Worm (Caenorhabditis elegans) whole organism, L1 larva: ENCODE results near the gene vps-39.

ENCODE experiments used
- C04F5.9 ChIP-seq: sonication (generic microtip); optimal IDR thresholded peaks from 2 replicates; lab custom pipeline; 2016; ENCODE audit warnings: missing genetic modification characterization, missing compliant biosample characterization
- C16A3.4 ChIP-seq: fragments of 150-350 bp; optimal IDR thresholded peaks from 2 replicates; lab custom pipeline; 2014; ENCODE audit warnings: missing biosample characterization, missing genetic modification characterization
- aly-2 ChIP-seq: fragments of 150-350 bp; optimal IDR thresholded peaks from 2 replicates; lab custom pipeline; 2014; ENCODE audit warnings: missing biosample characterization, missing genetic modification characterization
- ceh-82 ChIP-seq, 3 experiments: fragments of 150-350 bp in 1 of 3; sonication (generic microtip) in 2 of 3; optimal IDR thresholded peaks; 2 replicates each; lab custom pipeline; 2014 to 2017; ENCODE audit warnings: missing biosample characterization in 3 of 3, missing genetic modification characterization in 3 of 3
- ceh-88 ChIP-seq: fragments of 200-800 bp; sonication (Bioruptor generic); IDR thresholded peaks from 2 replicates; pipeline ENCODE4 v1.3.6; 2022; ENCODE audit warnings: missing genetic modification characterization, missing compliant biosample characterization
- ceh-90 ChIP-seq: sonication (generic microtip); optimal IDR thresholded peaks from 2 replicates; lab custom pipeline; 2016; ENCODE audit warnings: missing genetic modification characterization, missing compliant biosample characterization
- dpl-1 ChIP-seq, 3 experiments: fragments of 150-350 bp in 2 of 3; sonication (generic microtip) in 1 of 3; optimal IDR thresholded peaks; 2 replicates each; lab custom pipeline; 2014 to 2017; ENCODE audit warnings: missing biosample characterization in 3 of 3, missing genetic modification characterization in 3 of 3, missing genetic modification reagents in 3 of 3
- dsc-1 ChIP-seq: sonication (generic microtip); optimal IDR thresholded peaks from 2 replicates; lab custom pipeline; 2016; ENCODE audit warnings: mild to moderate bottlenecking, missing genetic modification characterization, missing compliant biosample characterization
- efl-1 ChIP-seq, 4 experiments: fragments of 150-350 bp; optimal IDR thresholded peaks in 3 of 4; peaks in 1 of 4; 1 replicate in 1 of 4; 2 replicates in 3 of 4; lab custom pipeline; 2014; ENCODE audit warnings: missing biosample characterization in 2 of 4, missing genetic modification characterization in 2 of 4, missing genetic modification reagents in 2 of 4
- egl-27 ChIP-seq, 2 experiments: fragments of 150-350 bp in 1 of 2; sonication (generic microtip); optimal IDR thresholded peaks; 3 replicates each; lab custom pipeline; 2017 to 2018; ENCODE audit warnings: missing biosample characterization in 2 of 2, missing genetic modification characterization in 2 of 2, missing genetic modification reagents in 2 of 2
- fkh-10 ChIP-seq: sonication (generic microtip); optimal IDR thresholded peaks from 2 replicates; lab custom pipeline; 2017; ENCODE audit warnings: missing biosample characterization, missing genetic modification reagents, missing genetic modification characterization
- fkh-4 ChIP-seq: sonication (generic microtip); optimal IDR thresholded peaks from 2 replicates; lab custom pipeline; 2016; ENCODE audit warnings: missing compliant biosample characterization, missing genetic modification characterization, borderline replicate concordance
- fkh-8 ChIP-seq: sonication (generic microtip); optimal IDR thresholded peaks from 2 replicates; lab custom pipeline; 2016; ENCODE audit warnings: mild to moderate bottlenecking, missing genetic modification characterization, missing compliant biosample characterization
- grh-1 ChIP-seq: fragments of 200-800 bp; sonication (Bioruptor generic); IDR thresholded peaks from 2 replicates; pipeline ENCODE4 v1.3.6; 2022; ENCODE audit warnings: missing genetic modification reagents, missing genetic modification characterization, missing compliant biosample characterization
- hlh-17 ChIP-seq: fragments of 200-800 bp; sonication (Bioruptor generic); optimal IDR thresholded peaks from 2 replicates; lab custom pipeline; 2018; ENCODE audit warnings: missing genetic modification characterization, mild to moderate bottlenecking, missing compliant biosample characterization, moderate library complexity, borderline replicate concordance
- hlh-4 ChIP-seq: sonication (generic microtip); optimal IDR thresholded peaks from 2 replicates; lab custom pipeline; 2016; ENCODE audit warnings: mild to moderate bottlenecking, missing genetic modification characterization, missing compliant biosample characterization
- hpl-2 ChIP-seq: fragments of 150-350 bp; optimal IDR thresholded peaks from 2 replicates; lab custom pipeline; 2014; ENCODE audit warnings: missing biosample characterization, missing genetic modification reagents, missing genetic modification characterization
- irx-1 ChIP-seq: sonication (generic microtip); optimal IDR thresholded peaks from 2 replicates; lab custom pipeline; 2016; ENCODE audit warnings: missing genetic modification characterization, missing compliant biosample characterization
- isw-1 ChIP-seq: fragments of 200-800 bp; sonication (Bioruptor generic); IDR thresholded peaks from 2 replicates; pipeline ENCODE4 v1.3.6; 2022; ENCODE audit warnings: missing genetic modification characterization, missing compliant biosample characterization
- jun-1 ChIP-seq: fragments of 150-350 bp; optimal IDR thresholded peaks from 2 replicates; lab custom pipeline; 2014; ENCODE audit warnings: missing biosample characterization, missing genetic modification reagents, missing genetic modification characterization
- lin-13 ChIP-seq: fragments of 150-350 bp; optimal IDR thresholded peaks from 2 replicates; lab custom pipeline; 2014; ENCODE audit warnings: missing biosample characterization, missing genetic modification reagents, missing genetic modification characterization
- lin-15B ChIP-seq: fragments of 150-350 bp; sonication (generic microtip); optimal IDR thresholded peaks from 3 replicates; lab custom pipeline; 2014; ENCODE audit warnings: missing biosample characterization, missing genetic modification characterization
- lin-35 ChIP-seq, 2 experiments: fragments of 150-350 bp; optimal IDR thresholded peaks; 2 replicates each; lab custom pipeline; 2014; ENCODE audit warnings: missing biosample characterization in 2 of 2, missing genetic modification characterization in 2 of 2, missing genetic modification reagents in 2 of 2
- lin-39 ChIP-seq: fragments of 150-350 bp; optimal IDR thresholded peaks from 2 replicates; lab custom pipeline; 2014; ENCODE audit warnings: missing biosample characterization, missing genetic modification reagents, missing genetic modification characterization
- mab-9 ChIP-seq: fragments of 200-800 bp; sonication (Bioruptor generic); IDR thresholded peaks from 2 replicates; pipeline ENCODE4 v1.3.6; 2022; ENCODE audit warnings: missing genetic modification reagents, missing genetic modification characterization, missing compliant biosample characterization
- mdl-1 ChIP-seq, 2 experiments: fragments of 150-350 bp; optimal IDR thresholded peaks; 2 replicates each; lab custom pipeline; 2014 to 2017; ENCODE audit warnings: missing biosample characterization in 2 of 2, missing genetic modification characterization in 2 of 2, inconsistent platforms in 1 of 2
- nhr-28 ChIP-seq: fragments of 150-350 bp; optimal IDR thresholded peaks from 2 replicates; lab custom pipeline; 2014; ENCODE audit warnings: missing biosample characterization, missing genetic modification characterization
- nhr-71 ChIP-seq: sonication (generic microtip); optimal IDR thresholded peaks from 2 replicates; lab custom pipeline; 2016; ENCODE audit warnings: mild to moderate bottlenecking, missing genetic modification characterization, moderate library complexity, missing compliant biosample characterization
- nhr-77 ChIP-seq: fragments of 150-350 bp; optimal IDR thresholded peaks from 2 replicates; lab custom pipeline; 2014; ENCODE audit warnings: missing biosample characterization, missing genetic modification characterization
- nhr-85 ChIP-seq: sonication (generic microtip); peaks from one replicate; lab custom pipeline; 2016; ENCODE audit warnings: missing genetic modification characterization, inconsistent platforms, missing compliant biosample characterization
- nhr-90 ChIP-seq: sonication (generic microtip); optimal IDR thresholded peaks from 2 replicates; lab custom pipeline; 2016; ENCODE audit warnings: mild to moderate bottlenecking, missing genetic modification characterization, missing compliant biosample characterization; ENCODE audit not compliant: poor library complexity
- pax-3 ChIP-seq: fragments of 200-800 bp; sonication (Bioruptor generic); optimal IDR thresholded peaks from 2 replicates; lab custom pipeline; 2018; ENCODE audit warnings: mild to moderate bottlenecking, missing genetic modification characterization, moderate library complexity, missing compliant biosample characterization
- pqm-1 ChIP-seq: sonication (generic microtip); optimal IDR thresholded peaks from 3 replicates; lab custom pipeline; 2017; ENCODE audit warnings: missing biosample characterization, missing genetic modification characterization
- rnt-1 ChIP-seq: sonication (generic microtip); optimal IDR thresholded peaks from 2 replicates; lab custom pipeline; 2016; ENCODE audit warnings: mild to moderate bottlenecking, missing genetic modification characterization, moderate library complexity, missing compliant biosample characterization
- skn-1 ChIP-seq: fragments of 150-350 bp; optimal IDR thresholded peaks from 2 replicates; lab custom pipeline; 2014; ENCODE audit warnings: missing biosample characterization, missing genetic modification characterization
- snpc-4 ChIP-seq: fragments of 150-350 bp; optimal IDR thresholded peaks from 2 replicates; lab custom pipeline; 2014; ENCODE audit warnings: missing biosample characterization, missing genetic modification characterization
- snu-23 ChIP-seq: sonication (generic microtip); optimal IDR thresholded peaks from 2 replicates; lab custom pipeline; 2016; ENCODE audit warnings: missing genetic modification characterization, missing compliant biosample characterization
- sptf-1 ChIP-seq: fragments of 150-350 bp; optimal IDR thresholded peaks from 2 replicates; lab custom pipeline; 2014; ENCODE audit warnings: missing biosample characterization, missing genetic modification characterization
- sup-37 ChIP-seq: fragments of 200-800 bp; sonication (Bioruptor generic); optimal IDR thresholded peaks from 2 replicates; lab custom pipeline; 2018; ENCODE audit warnings: mild to moderate bottlenecking, missing genetic modification characterization, missing compliant biosample characterization
- tlp-1 ChIP-seq: fragments of 150-350 bp; optimal IDR thresholded peaks from 2 replicates; lab custom pipeline; 2014; ENCODE audit warnings: missing biosample characterization, missing genetic modification characterization
- unc-30 ChIP-seq: sonication (generic microtip); optimal IDR thresholded peaks from 2 replicates; lab custom pipeline; 2017; ENCODE audit warnings: missing biosample characterization, missing genetic modification characterization
- unc-86 ChIP-seq: sonication (generic microtip); optimal IDR thresholded peaks from 2 replicates; lab custom pipeline; 2016; ENCODE audit warnings: missing genetic modification characterization, missing compliant biosample characterization
- unc-98 ChIP-seq: fragments of 200-800 bp; sonication (Bioruptor generic); IDR thresholded peaks from 2 replicates; pipeline ENCODE4 v1.3.6; 2022; ENCODE audit warnings: missing genetic modification characterization, missing compliant biosample characterization
- vab-15 ChIP-seq: sonication (generic microtip); optimal IDR thresholded peaks from 2 replicates; lab custom pipeline; 2017; ENCODE audit warnings: missing genotype, mild to moderate bottlenecking, missing genetic modification characterization, missing compliant biosample characterization
- xbp-1 ChIP-seq: sonication (generic microtip); optimal IDR thresholded peaks from 2 replicates; lab custom pipeline; 2016; ENCODE audit warnings: missing genetic modification characterization, missing compliant biosample characterization
- ztf-11 ChIP-seq, 2 experiments: sonication (generic microtip); optimal IDR thresholded peaks; 2 replicates each; lab custom pipeline; 2016 to 2017; ENCODE audit warnings: missing genetic modification characterization in 2 of 2, missing biosample characterization in 1 of 2, missing compliant biosample characterization in 1 of 2
- ztf-4 ChIP-seq: fragments of 150-350 bp; optimal IDR thresholded peaks from 2 replicates; lab custom pipeline; 2014; ENCODE audit warnings: missing biosample characterization, missing genetic modification characterization

The vps-39 gene

ce11 chrV:14064422-14064821 lies 26.2 kb upstream of the vps-39 start, which contains the start of gene D1086.21:
TSS of gene D1086.21 (plus strand) at chrV:14064722.
- no peak for TF ChIP-seq pqm-1
- no peak for TF ChIP-seq pax-3
- no peak for TF ChIP-seq snpc-4 (tag; lab: Kevin White, UChicago)
- no peak for TF ChIP-seq nhr-28 (tag; lab: Kevin White, UChicago)
- TF ChIP-seq ceh-90: no peak
- no peak for TF ChIP-seq C04F5.9
- TF ChIP-seq ztf-4 (tag; lab: Kevin White, UChicago): no peak
- TF ChIP-seq tlp-1: no peak
- no peak for TF ChIP-seq unc-86 (tag; lab: Kevin White, UChicago)
- no peak for TF ChIP-seq fkh-10 (GFP tag; lab: Kevin White, UChicago)
- TF ChIP-seq rnt-1: no peak
- TF ChIP-seq lin-15B (tag; lab: Kevin White, UChicago): no peak
- no peak for TF ChIP-seq unc-30
- TF ChIP-seq lin-35 (GFP tag; optimal IDR thresholded peaks at IDR 0.05; lab: Kevin White, UChicago): no peak
- TF ChIP-seq lin-13 (GFP tag; lab: Kevin White, UChicago): no peak
- no peak for TF ChIP-seq sup-37 (GFP tag; lab: Kevin White, UChicago)

- TF ChIP-seq sptf-1 (tag; lab: Kevin White, UChicago): no peak
- no peak for TF ChIP-seq hlh-17
- no peak for TF ChIP-seq hpl-2 (GFP tag; lab: Kevin White, UChicago)
- no peak for TF ChIP-seq nhr-77
- TF ChIP-seq nhr-71 (tag; lab: Kevin White, UChicago): no peak
- no peak for TF ChIP-seq snu-23 (GFP tag; lab: Kevin White, UChicago)
- no peak for TF ChIP-seq dsc-1 (tag; lab: Kevin White, UChicago)
- no peak for TF ChIP-seq mab-9
- no peak for TF ChIP-seq efl-1 (optimal IDR thresholded peaks at IDR 0.05; lab: Kevin White, UChicago)
- TF ChIP-seq efl-1 (GFP tag; optimal IDR thresholded peaks at IDR 0.05 in 1 of 2; lab: Kevin White, UChicago): no peak
These were observed 25.8 kb upstream of the vps-39 start for ce11 chrV:14063980-14064379.

ce11 chrV:14057540-14057939 lies 19.4 kb upstream of the vps-39 start, which contains the start of gene F58D12.3:
TSS of gene F58D12.3 (plus strand) at chrV:14057840.
- TF ChIP-seq hlh-4 (tag; lab: Kevin White, UChicago): no peak
- no peak for TF ChIP-seq irx-1 (tag; lab: Kevin White, UChicago)
- TF ChIP-seq jun-1: no peak
- no peak for TF ChIP-seq pqm-1
- TF ChIP-seq isw-1 (GFP tag; lab: Robert Waterston, UW): no peak
- TF ChIP-seq pax-3: no peak
- no peak for TF ChIP-seq dsc-1 (tag; lab: Kevin White, UChicago)
- no peak for TF ChIP-seq ceh-82 (tag; optimal IDR thresholded peaks at IDR 0.05; lab: Kevin White, UChicago)
- no peak for TF ChIP-seq grh-1
- no peak for TF ChIP-seq lin-35 (GFP tag; optimal IDR thresholded peaks at IDR 0.05; lab: Kevin White, UChicago)
- TF ChIP-seq xbp-1 (tag; lab: Kevin White, UChicago): no peak
- no peak for TF ChIP-seq ceh-88 (GFP tag; lab: Robert Waterston, UW)

- peak in 1 of 2 experiments; percentile 4 for TF ChIP-seq egl-27 (tag; optimal IDR thresholded peaks at IDR 0.05; lab: Kevin White, UChicago)
- TF ChIP-seq dsc-1 (tag; lab: Kevin White, UChicago): peak; percentile 99
- peak in 1 of 2 experiments; percentile 90 for TF ChIP-seq mdl-1 (tag; optimal IDR thresholded peaks at IDR 0.05; lab: Kevin White, UChicago)
- peak; percentile 99 for TF ChIP-seq nhr-71 (tag; lab: Kevin White, UChicago)
- peak; percentile 82 for TF ChIP-seq C16A3.4 (tag; lab: Kevin White, UChicago)
- TF ChIP-seq unc-98: peak; percentile 100
- TF ChIP-seq lin-35 (GFP tag; optimal IDR thresholded peaks at IDR 0.05; lab: Kevin White, UChicago): peak; percentile 83 to 89
- TF ChIP-seq fkh-10 (GFP tag; lab: Kevin White, UChicago): peak; percentile 29
- peak; percentile 97 for TF ChIP-seq fkh-8
- peak; percentile 100 for TF ChIP-seq mab-9
- TF ChIP-seq dpl-1 (GFP tag; optimal IDR thresholded peaks at IDR 0.05; lab: Kevin White, UChicago): peak; percentile 80 to 87 (median 81)
- TF ChIP-seq rnt-1: peak; percentile 100
- TF ChIP-seq vab-15 (tag; lab: Kevin White, UChicago): peak; percentile 88
- TF ChIP-seq ztf-11 (tag; optimal IDR thresholded peaks at IDR 0.05; lab: Kevin White, UChicago): peak in 1 of 2 experiments; percentile 100
- peak; percentile 100 for TF ChIP-seq nhr-90 (tag; lab: Kevin White, UChicago)
- peak; percentile 93 for TF ChIP-seq lin-39 (tag; lab: Kevin White, UChicago)
- peak; percentile 31 for TF ChIP-seq aly-2
- peak; percentile 62 for TF ChIP-seq skn-1
- peak; percentile 100 for TF ChIP-seq fkh-4 (tag; lab: Kevin White, UChicago)
- peak; percentile 94 for TF ChIP-seq unc-86 (tag; lab: Kevin White, UChicago)
- peak; percentile 100 for TF ChIP-seq nhr-85 (tag; lab: Kevin White, UChicago)
- TF ChIP-seq snpc-4 (tag; lab: Kevin White, UChicago): peak; percentile 85
- peak; percentile 94 for TF ChIP-seq hlh-17
- TF ChIP-seq ceh-82 (tag; optimal IDR thresholded peaks at IDR 0.05; lab: Kevin White, UChicago): peak; percentile 90 to 92 (median 91)
These were observed 16.9 kb upstream of the vps-39 start for ce11 chrV:14055097-14055496.
